Fruit fly (Drosophila melanogaster) whole organism, prepupa: ENCODE results near the gene RhoGDI.

ENCODE experiments used
- Blimp-1 ChIP-seq: fragments of 200-800 bp; sonication (Bioruptor generic); optimal IDR thresholded peaks from 3 replicates; lab custom pipeline; 2017; ENCODE audit warnings: missing biosample characterization, missing genetic modification characterization, mild to moderate bottlenecking, moderate library complexity, missing genetic modification reagents
- CG10631 ChIP-seq: fragments of 200-800 bp; sonication (Bioruptor generic); optimal IDR thresholded peaks from 2 replicates; lab custom pipeline; 2016; ENCODE audit warnings: missing biosample characterization, missing genetic modification characterization
- CG11294 ChIP-seq: fragments of 200-800 bp; sonication (Bioruptor generic); IDR thresholded peaks from 2 replicates; pipeline ENCODE4 v1.3.6; 2022; ENCODE audit warnings: missing biosample characterization, missing genetic modification characterization
- CG11762 ChIP-seq: fragments of 200-800 bp; sonication (Bioruptor generic); optimal IDR thresholded peaks from 3 replicates; lab custom pipeline; 2016; ENCODE audit warnings: missing biosample characterization, missing genetic modification characterization; ENCODE audit not compliant: insufficient read depth
- CG1621 ChIP-seq: fragments of 200-800 bp; sonication (Bioruptor generic); optimal IDR thresholded peaks from 3 replicates; lab custom pipeline; 2018; ENCODE audit warnings: missing biosample characterization, mild to moderate bottlenecking, missing genetic modification characterization
- CG3032 ChIP-seq: fragments of 200-800 bp; optimal IDR thresholded peaks from 2 replicates; lab custom pipeline; 2019; ENCODE audit warnings: missing biosample characterization, mild to moderate bottlenecking, missing genetic modification characterization, moderate library complexity
- CG32006 ChIP-seq: fragments of 200-800 bp; sonication (Bioruptor generic); optimal IDR thresholded peaks from 3 replicates; lab custom pipeline; 2017; ENCODE audit warnings: missing biosample characterization, mild to moderate bottlenecking, missing genetic modification characterization
- CG6163 ChIP-seq: fragments of 200-800 bp; sonication (Bioruptor generic); IDR thresholded peaks from 3 replicates; pipeline ENCODE4 v1.3.6; 2022; ENCODE audit warnings: missing biosample characterization, missing genetic modification characterization
- CG6808 ChIP-seq: fragments of 200-800 bp; sonication (Bioruptor generic); optimal IDR thresholded peaks from 3 replicates; lab custom pipeline; 2017; ENCODE audit warnings: missing biosample characterization, missing genetic modification characterization, mild to moderate bottlenecking, moderate library complexity, missing genetic modification reagents
- CG6854 ChIP-seq: fragments of 200-800 bp; sonication (Bioruptor generic); optimal IDR thresholded peaks from 2 replicates; lab custom pipeline; 2017; ENCODE audit warnings: missing biosample characterization, mild to moderate bottlenecking, missing genetic modification characterization
- CG8119 ChIP-seq: fragments of 200-800 bp; sonication (Bioruptor generic); IDR thresholded peaks from 3 replicates; pipeline ENCODE4 v1.3.6; 2022; ENCODE audit warnings: missing biosample characterization, missing genetic modification characterization
- CG8319 ChIP-seq: fragments of 200-800 bp; sonication (Bioruptor generic); optimal IDR thresholded peaks from 3 replicates; lab custom pipeline; 2016; ENCODE audit warnings: missing biosample characterization, missing genetic modification characterization
- Eip78C ChIP-seq: fragments of 200-800 bp; sonication (Bioruptor generic); peaks from one replicate; lab custom pipeline; 2016; ENCODE audit warnings: missing biosample characterization, missing genetic modification characterization
- Ets21C ChIP-seq: fragments of 200-800 bp; sonication (Bioruptor generic); optimal IDR thresholded peaks from 3 replicates; lab custom pipeline; 2016; ENCODE audit warnings: missing biosample characterization, missing genetic modification characterization
- Ets96B ChIP-seq: fragments of 200-800 bp; optimal IDR thresholded peaks from 2 replicates; lab custom pipeline; 2019; ENCODE audit warnings: missing biosample characterization, mild to moderate bottlenecking, missing genetic modification characterization, moderate library complexity
- Hr39 ChIP-seq: fragments of 200-800 bp; sonication (Bioruptor generic); optimal IDR thresholded peaks from 2 replicates; lab custom pipeline; 2016; ENCODE audit warnings: missing biosample characterization, missing genetic modification characterization
- Lpt ChIP-seq: fragments of 200-800 bp; sonication (Bioruptor generic); optimal IDR thresholded peaks from 3 replicates; lab custom pipeline; 2016; ENCODE audit warnings: missing biosample characterization, missing genetic modification characterization
- Smox ChIP-seq: fragments of 200-800 bp; sonication (Bioruptor generic); optimal IDR thresholded peaks from 3 replicates; lab custom pipeline; 2016; ENCODE audit warnings: missing biosample characterization, missing genetic modification characterization
- Sox102F ChIP-seq: fragments of 200-800 bp; sonication (Bioruptor generic); optimal IDR thresholded peaks from 2 replicates; lab custom pipeline; 2016; ENCODE audit warnings: missing biosample characterization, mild to moderate bottlenecking, missing genetic modification characterization
- Sox14 ChIP-seq: fragments of 200-800 bp; sonication (Bioruptor generic); optimal IDR thresholded peaks from 3 replicates; lab custom pipeline; 2016; ENCODE audit warnings: missing biosample characterization, missing genetic modification characterization
- acj6 ChIP-seq: fragments of 200-800 bp; sonication (Bioruptor generic); optimal IDR thresholded peaks from 3 replicates; lab custom pipeline; 2016; ENCODE audit warnings: missing biosample characterization, missing genetic modification characterization
- cyc ChIP-seq: fragments of 200-800 bp; sonication (Bioruptor generic); optimal IDR thresholded peaks from 3 replicates; lab custom pipeline; 2016; ENCODE audit warnings: missing biosample characterization, missing genetic modification characterization
- dsx ChIP-seq: fragments of 200-800 bp; optimal IDR thresholded peaks from 3 replicates; lab custom pipeline; 2019; ENCODE audit warnings: missing biosample characterization, mild to moderate bottlenecking, missing genetic modification characterization, moderate library complexity; ENCODE audit not compliant: poor library complexity, severe bottlenecking
- eg ChIP-seq: fragments of 200-800 bp; sonication (Bioruptor generic); IDR thresholded peaks from 3 replicates; pipeline ENCODE4 v1.3.6; 2022; ENCODE audit warnings: missing biosample characterization, missing genetic modification characterization
- esn ChIP-seq: fragments of 200-800 bp; sonication (Bioruptor generic); optimal IDR thresholded peaks from 2 replicates; lab custom pipeline; 2016; ENCODE audit warnings: missing biosample characterization, mild to moderate bottlenecking, missing genetic modification characterization, moderate library complexity
- fd59A ChIP-seq: fragments of 200-800 bp; sonication (Bioruptor generic); optimal IDR thresholded peaks from 2 replicates; lab custom pipeline; 2017; ENCODE audit warnings: missing biosample characterization, mild to moderate bottlenecking, missing genetic modification characterization, missing genetic modification reagents
- fkh ChIP-seq: fragments of 200-800 bp; sonication (Bioruptor generic); optimal IDR thresholded peaks from 3 replicates; lab custom pipeline; 2017; ENCODE audit warnings: missing biosample characterization, mild to moderate bottlenecking, missing genetic modification characterization, moderate library complexity
- lz ChIP-seq: fragments of 200-800 bp; sonication (Bioruptor generic); optimal IDR thresholded peaks from 3 replicates; lab custom pipeline; 2016; ENCODE audit warnings: missing biosample characterization, missing genetic modification characterization
- net ChIP-seq: fragments of 200-800 bp; sonication (Bioruptor generic); optimal IDR thresholded peaks from 3 replicates; lab custom pipeline; 2016; ENCODE audit warnings: missing biosample characterization, missing genetic modification characterization
- vri ChIP-seq: fragments of 200-800 bp; sonication (Bioruptor generic); optimal IDR thresholded peaks from 3 replicates; lab custom pipeline; 2016; ENCODE audit warnings: missing biosample characterization, mild to moderate bottlenecking, missing genetic modification characterization

Gene RhoGDI

DNA sequence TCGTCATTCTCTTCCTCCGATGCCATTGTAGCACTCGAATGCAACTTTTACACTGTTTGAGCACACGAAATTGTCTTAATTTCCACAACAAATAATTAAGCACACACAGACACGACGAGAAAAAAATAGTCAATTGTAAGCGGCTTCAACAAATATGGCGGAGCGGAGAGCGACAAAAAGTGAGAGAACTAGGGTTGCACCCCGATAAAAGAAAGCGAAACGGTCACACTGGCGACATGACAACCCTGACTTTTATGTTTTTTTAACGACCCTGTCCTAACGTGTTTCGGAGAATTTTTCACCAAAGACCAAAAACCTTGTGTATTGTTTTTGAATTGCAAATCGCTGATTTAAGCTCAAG, 18.5 kb upstream of the RhoGDI start, which contains the start of the genes Mi-2 and Prp3:
Gene Mi-2, minus strand, starts transcription at position 162 of the 361 bp plus-strand sequence.
Gene Prp3, plus strand, starts transcription at position 247 of the 361 bp plus-strand sequence.
- peak; percentile 48; the same call in 2 of the 3 replicates for TF ChIP-seq CG6163 (GFP tag; lab: Robert Waterston, UW)
- no peak for TF ChIP-seq CG32006 (GFP tag; lab: Kevin White, UChicago)
- TF ChIP-seq Sox102F (GFP tag; lab: Kevin White, UChicago): no peak
- no peak for TF ChIP-seq Smox (GFP tag; lab: Kevin White, UChicago)
- TF ChIP-seq Eip78C (GFP tag; lab: Kevin White, UChicago): peak; percentile 54
- TF ChIP-seq Sox14: peak; percentile 31
- TF ChIP-seq esn (GFP tag; lab: Kevin White, UChicago): no peak
- TF ChIP-seq eg (GFP tag; lab: Robert Waterston, UW): no peak
- no peak for TF ChIP-seq CG8319 (GFP tag; lab: Kevin White, UChicago)
- no peak for TF ChIP-seq CG1621
- TF ChIP-seq fkh (GFP tag; lab: Kevin White, UChicago): peak; percentile 71
- no peak for TF ChIP-seq Ets96B (tag; lab: Kevin White, UChicago)
- no peak for TF ChIP-seq Hr39
- TF ChIP-seq Lpt (GFP tag; lab: Kevin White, UChicago): no peak
- no peak for TF ChIP-seq vri (GFP tag; lab: Kevin White, UChicago)
- TF ChIP-seq CG10631 (GFP tag; lab: Kevin White, UChicago): no peak

DNA sequence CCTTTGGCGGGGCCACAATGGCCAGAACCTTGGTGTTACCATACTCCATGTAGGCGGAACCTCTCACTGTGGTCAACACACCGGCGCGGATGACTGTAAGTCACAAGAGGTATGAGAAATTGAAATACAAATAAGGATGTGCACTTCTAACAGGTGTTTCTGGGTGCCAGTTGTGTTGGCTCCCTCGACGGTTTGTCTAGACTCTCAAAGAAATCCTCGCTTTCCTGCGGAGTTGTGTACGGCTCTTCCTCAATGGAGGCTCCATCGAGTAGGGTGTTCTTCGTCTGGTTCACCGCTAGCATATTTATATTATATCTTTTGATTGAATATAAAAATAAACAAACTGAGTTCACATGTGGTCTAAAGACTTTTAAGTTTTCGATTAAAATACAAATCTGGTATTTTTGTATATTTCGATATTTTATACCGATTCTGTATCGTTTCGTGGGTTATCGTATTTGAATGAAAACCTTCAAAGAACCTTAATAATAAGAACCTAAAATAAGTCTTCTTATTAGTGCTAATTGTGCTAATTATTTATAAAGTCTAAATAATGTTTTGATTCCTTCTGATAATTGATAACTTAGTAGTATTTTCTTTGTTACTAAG, 15.1 kb upstream of the RhoGDI start, which contains the start of gene Mtr3:
Gene Mtr3, minus strand, starts transcription at position 388 of the 609 bp plus-strand sequence.
- no peak for TF ChIP-seq esn (GFP tag; lab: Kevin White, UChicago)

DNA sequence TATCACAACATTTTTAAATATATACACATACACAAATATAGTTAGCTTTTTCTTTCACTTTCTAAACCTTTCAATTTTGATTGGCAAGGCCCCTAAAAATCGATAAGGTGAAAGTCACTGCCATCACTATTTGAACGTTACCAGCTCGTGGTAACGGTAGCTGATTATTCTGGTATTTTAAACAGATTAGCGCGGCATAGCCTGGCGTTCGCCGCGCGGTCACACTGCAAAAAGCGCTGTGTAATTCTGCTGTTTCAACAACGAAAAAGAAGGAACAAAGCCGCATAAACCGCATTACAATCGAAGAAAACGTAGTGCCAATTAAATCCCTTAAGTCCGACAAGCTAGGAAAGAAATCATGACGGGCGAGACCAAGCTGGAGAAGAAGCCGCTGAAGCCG, 13.7 kb upstream of the RhoGDI start, which contains the start of gene Rpn1:
Gene Rpn1, plus strand, starts transcription at position 219 of the 400 bp plus-strand sequence.
- peak; percentile 26 for TF ChIP-seq Eip78C (GFP tag; lab: Kevin White, UChicago)
- peak; percentile 6 for TF ChIP-seq lz (GFP tag; lab: Kevin White, UChicago)
- TF ChIP-seq CG6163 (GFP tag; lab: Robert Waterston, UW): no peak
- TF ChIP-seq CG6854 (GFP tag; lab: Kevin White, UChicago): peak; percentile 10
- no peak for TF ChIP-seq Blimp-1 (GFP tag; lab: Kevin White, UChicago)

DNA sequence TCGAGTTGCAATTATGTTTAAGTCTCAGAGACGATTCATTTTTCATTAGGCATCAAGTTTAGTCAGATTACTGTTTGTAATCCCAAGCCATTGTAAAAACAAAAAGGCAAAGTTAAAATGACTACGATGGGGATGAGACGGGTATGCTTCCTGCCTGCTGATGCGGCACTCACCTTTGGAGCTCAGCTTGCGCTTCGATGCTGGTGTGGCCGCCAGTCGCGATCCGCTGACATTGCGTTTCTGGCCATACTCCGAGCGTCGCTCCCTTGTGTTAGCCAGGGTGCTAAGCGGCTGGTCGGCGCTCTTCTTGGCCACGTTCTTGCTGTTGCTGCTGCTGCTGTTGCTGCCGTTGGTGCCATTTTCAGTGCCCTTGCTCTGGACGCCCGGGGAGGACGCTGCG, 8.6 kb upstream of the RhoGDI start:
- TF ChIP-seq Blimp-1 (GFP tag; lab: Kevin White, UChicago) (no peak), acj6 (GFP tag; lab: Kevin White, UChicago) (no peak), fkh (GFP tag; lab: Kevin White, UChicago) (no peak), CG6808 (GFP tag; lab: Kevin White, UChicago) (no peak), CG3032 (tag; lab: Kevin White, UChicago) (no peak), vri (GFP tag; lab: Kevin White, UChicago) (no peak), Ets21C (GFP tag; lab: Kevin White, UChicago) (no peak), dsx (GFP tag; lab: Kevin White, UChicago) (no peak), cyc (GFP tag; lab: Kevin White, UChicago) (no peak), CG11294 (GFP tag; lab: Robert Waterston, UW) (no peak), CG8119 (GFP tag; lab: Robert Waterston, UW) (no peak), CG11762 (no peak), eg (GFP tag; lab: Robert Waterston, UW) (no peak), CG6163 (GFP tag; lab: Robert Waterston, UW) (no peak), fd59A (GFP tag; lab: Kevin White, UChicago) (no peak), CG6854 (GFP tag; lab: Kevin White, UChicago) (no peak), lz (GFP tag; lab: Kevin White, UChicago) (no peak), net (GFP tag; lab: Kevin White, UChicago) (no peak)
